Fruit fly (Drosophila melanogaster) whole organism, embryonic: ENCODE data around the gene osp.

Source experiments
- ATbp ChIP-seq: fragments of 200-800 bp; sonication (Bioruptor generic); optimal IDR thresholded peaks from 2 replicates; lab custom pipeline; 2017; ENCODE audit warnings: missing biosample characterization, mild to moderate bottlenecking, missing genetic modification characterization, missing genetic modification reagents
- Abd-B ChIP-seq: fragments of 200-800 bp; sonication (Bioruptor generic); optimal IDR thresholded peaks from 2 replicates; lab custom pipeline; 2018; ENCODE audit warnings: missing biosample characterization, mild to moderate bottlenecking, missing genetic modification characterization, moderate library complexity
- Aef1 ChIP-seq: fragments of 200-800 bp; sonication (Bioruptor generic); IDR thresholded peaks from 3 replicates; pipeline ENCODE4 v1.3.6; 2022; ENCODE audit warnings: missing biosample characterization, missing genetic modification characterization
- Atf3 ChIP-seq: fragments of 200-800 bp; sonication (Bioruptor generic); optimal IDR thresholded peaks from 3 replicates; lab custom pipeline; 2016; ENCODE audit warnings: missing biosample characterization, missing genetic modification characterization
- B-H2 ChIP-seq: fragments of 200-800 bp; sonication (Bioruptor generic); optimal IDR thresholded peaks from 2 replicates; lab custom pipeline; 2018; ENCODE audit warnings: missing biosample characterization, mild to moderate bottlenecking, missing genetic modification characterization
- Bgb ChIP-seq: fragments of 200-800 bp; sonication (Bioruptor generic); IDR thresholded peaks from 2 replicates; pipeline ENCODE4 v1.3.6; 2022; ENCODE audit warnings: missing biosample characterization, missing genetic modification characterization; ENCODE audit not compliant: partially characterized antibody
- CG11504 ChIP-seq: fragments of 200-800 bp; sonication (Bioruptor generic); optimal IDR thresholded peaks from 3 replicates; lab custom pipeline; 2019; ENCODE audit warnings: missing biosample characterization, mild to moderate bottlenecking, missing genetic modification characterization, moderate library complexity
- CG12744 ChIP-seq: fragments of 200-800 bp; sonication (Bioruptor generic); optimal IDR thresholded peaks from 2 replicates; lab custom pipeline; 2016; ENCODE audit warnings: missing biosample characterization, missing genetic modification characterization
- CG15514 ChIP-seq: fragments of 200-800 bp; sonication (Bioruptor generic); optimal IDR thresholded peaks from 3 replicates; lab custom pipeline; 2017; ENCODE audit warnings: missing biosample characterization, missing genetic modification characterization, mild to moderate bottlenecking, moderate library complexity, missing genetic modification reagents
- CG17361 ChIP-seq: fragments of 200-800 bp; sonication (Bioruptor generic); IDR thresholded peaks from 3 replicates; pipeline ENCODE4 v1.3.6; 2022; ENCODE audit warnings: missing biosample characterization, missing genetic modification characterization
- CG1832 ChIP-seq: fragments of 200-800 bp; sonication (Bioruptor generic); optimal IDR thresholded peaks from 2 replicates; lab custom pipeline; 2017; ENCODE audit warnings: missing biosample characterization, mild to moderate bottlenecking, missing genetic modification characterization, inconsistent platforms
- CG31441 ChIP-seq: fragments of 200-800 bp; sonication (Bioruptor generic); IDR thresholded peaks from 2 replicates; pipeline ENCODE4 v1.3.6; 2022; ENCODE audit warnings: missing biosample characterization, missing genetic modification characterization
- CG32767 ChIP-seq: fragments of 200-800 bp; sonication (Bioruptor generic); IDR thresholded peaks from 2 replicates; pipeline ENCODE4 v1.3.6; 2022; ENCODE audit warnings: missing biosample characterization, missing genetic modification characterization
- CG3281 ChIP-seq: fragments of 200-800 bp; sonication (Bioruptor generic); optimal IDR thresholded peaks from 3 replicates; lab custom pipeline; 2017; ENCODE audit warnings: missing biosample characterization, mild to moderate bottlenecking, missing genetic modification characterization
- CG42726 ChIP-seq: fragments of 200-800 bp; sonication (Bioruptor generic); IDR thresholded peaks from 2 replicates; pipeline ENCODE4 v1.3.6; 2022; ENCODE audit warnings: missing biosample characterization, missing genetic modification characterization; ENCODE audit not compliant: partially characterized antibody
- CG43689 ChIP-seq: fragments of 200-800 bp; sonication (Bioruptor generic); IDR thresholded peaks from 2 replicates; pipeline ENCODE4 v1.3.6; 2022; ENCODE audit warnings: missing biosample characterization, missing genetic modification characterization
- CG4424 ChIP-seq: fragments of 200-800 bp; sonication (Bioruptor generic); optimal IDR thresholded peaks from 3 replicates; lab custom pipeline; 2016; ENCODE audit warnings: missing biosample characterization, missing genetic modification characterization
- CG6813 ChIP-seq: fragments of 200-800 bp; sonication (Bioruptor generic); optimal IDR thresholded peaks from 2 replicates; lab custom pipeline; 2017; ENCODE audit warnings: missing biosample characterization, missing genetic modification characterization, mild to moderate bottlenecking, moderate library complexity, missing genetic modification reagents
- Dip2 ChIP-seq: fragments of 200-800 bp; sonication (Bioruptor generic); IDR thresholded peaks from 2 replicates; pipeline ENCODE4 v1.3.6; 2022; ENCODE audit warnings: missing biosample characterization, missing genetic modification characterization
- Dll ChIP-seq: fragments of 200-800 bp; sonication (Bioruptor generic); IDR thresholded peaks from 4 replicates; pipeline ENCODE4 v1.3.6; 2022; ENCODE audit warnings: missing biosample characterization, missing genetic modification characterization; ENCODE audit not compliant: partially characterized antibody
- Doc3 ChIP-seq: fragments of 200-800 bp; sonication (Bioruptor generic); IDR thresholded peaks from 3 replicates; pipeline ENCODE4 v1.3.6; 2022; ENCODE audit warnings: missing biosample characterization, missing genetic modification characterization; ENCODE audit not compliant: partially characterized antibody
- GATAe ChIP-seq: fragments of 200-800 bp; sonication (Bioruptor generic); conservative IDR thresholded peaks from 2 replicates; pipeline ENCODE4 v1.3.6; 2022; ENCODE audit warnings: missing biosample characterization, missing genetic modification characterization
- H2.0 ChIP-seq: fragments of 200-800 bp; sonication (Bioruptor generic); IDR thresholded peaks from 2 replicates; pipeline ENCODE4 v1.3.6; 2022; ENCODE audit warnings: missing biosample characterization, missing genetic modification characterization
- HmgD ChIP-seq: fragments of 200-800 bp; sonication (Bioruptor generic); optimal IDR thresholded peaks from 3 replicates; lab custom pipeline; 2016; ENCODE audit warnings: missing biosample characterization, missing genetic modification characterization
- Hr51 ChIP-seq, 2 experiments: fragments of 200-800 bp; sonication (Bioruptor generic); optimal IDR thresholded peaks; 2 replicates in 1 of 2; 3 replicates in 1 of 2; lab custom pipeline; 2016 to 2018; ENCODE audit warnings: missing biosample characterization in 2 of 2, missing genetic modification characterization in 2 of 2, mild to moderate bottlenecking in 1 of 2, moderate library complexity in 1 of 2
- MBD-R2 ChIP-seq: fragments of 200-800 bp; sonication (Bioruptor generic); IDR thresholded peaks from 2 replicates; pipeline ENCODE4 v1.3.6; 2022; ENCODE audit warnings: missing biosample characterization, missing genetic modification characterization
- MTF-1 ChIP-seq: fragments of 200-800 bp; sonication (Bioruptor generic); optimal IDR thresholded peaks from 2 replicates; lab custom pipeline; 2018; ENCODE audit warnings: missing biosample characterization, mild to moderate bottlenecking, missing genetic modification characterization, borderline replicate concordance
- PHDP ChIP-seq: fragments of 200-800 bp; sonication (Bioruptor generic); optimal IDR thresholded peaks from 3 replicates; lab custom pipeline; 2018; ENCODE audit warnings: missing biosample characterization, mild to moderate bottlenecking, missing genetic modification characterization, moderate library complexity
- Poxn ChIP-seq: fragments of 200-800 bp; sonication (Bioruptor generic); IDR thresholded peaks from 2 replicates; pipeline ENCODE4 v1.3.6; 2022; ENCODE audit warnings: missing biosample characterization, missing genetic modification characterization
- Rfx ChIP-seq: fragments of 200-800 bp; sonication (Bioruptor generic); IDR thresholded peaks from 2 replicates; pipeline ENCODE4 v1.3.6; 2022; ENCODE audit warnings: missing biosample characterization, missing genetic modification characterization
- Sox102F ChIP-seq: fragments of 200-800 bp; sonication (Bioruptor generic); optimal IDR thresholded peaks from 2 replicates; lab custom pipeline; 2018; ENCODE audit warnings: missing biosample characterization, mild to moderate bottlenecking, missing genetic modification characterization, moderate library complexity
- Taf1 ChIP-seq: fragments of 200-800 bp; sonication (Bioruptor generic); IDR thresholded peaks from 2 replicates; pipeline ENCODE4 v1.3.6; 2022; ENCODE audit warnings: missing biosample characterization, missing genetic modification characterization
- bbx ChIP-seq: fragments of 200-800 bp; sonication (Bioruptor generic); IDR thresholded peaks from 2 replicates; pipeline ENCODE4 v1.3.6; 2022; ENCODE audit warnings: missing biosample characterization, missing genetic modification characterization; ENCODE audit not compliant: partially characterized antibody
- danr ChIP-seq: fragments of 200-800 bp; sonication (Bioruptor generic); IDR thresholded peaks from 2 replicates; pipeline ENCODE4 v1.3.6; 2022; ENCODE audit warnings: missing biosample characterization, missing genetic modification characterization
- eve ChIP-seq, 2 experiments: fragments of >200 bp; optimal IDR thresholded peaks; 2 replicates each; lab custom pipeline; 2017; ENCODE audit warnings: missing biosample characterization in 2 of 2, missing genetic modification characterization in 2 of 2
- ftz-f1 ChIP-seq: fragments of 200-800 bp; sonication (Bioruptor generic); optimal IDR thresholded peaks from 2 replicates; lab custom pipeline; 2016; ENCODE audit warnings: missing biosample characterization, missing genetic modification characterization
- gfzf ChIP-seq: fragments of 200-800 bp; sonication (Bioruptor generic); optimal IDR thresholded peaks from 2 replicates; lab custom pipeline; 2016; ENCODE audit warnings: missing biosample characterization, mild to moderate bottlenecking, missing genetic modification characterization, moderate library complexity
- kah ChIP-seq: fragments of 200-800 bp; sonication (Bioruptor generic); optimal IDR thresholded peaks from 2 replicates; lab custom pipeline; 2018; ENCODE audit warnings: missing biosample characterization, mild to moderate bottlenecking, missing genetic modification characterization
- klu ChIP-seq: fragments of 200-800 bp; sonication (Bioruptor generic); IDR thresholded peaks from 2 replicates; pipeline ENCODE4 v1.3.6; 2022; ENCODE audit warnings: missing biosample characterization, missing genetic modification characterization
- lilli ChIP-seq: fragments of 200-800 bp; sonication (Bioruptor generic); optimal IDR thresholded peaks from 3 replicates; lab custom pipeline; 2016; ENCODE audit warnings: missing biosample characterization, missing genetic modification characterization
- org-1 ChIP-seq: fragments of 200-800 bp; sonication (Bioruptor generic); optimal IDR thresholded peaks from 2 replicates; lab custom pipeline; 2017; ENCODE audit warnings: missing biosample characterization, missing genetic modification characterization
- pan ChIP-seq, 4 experiments: fragments of >200 bp in 3 of 4; fragments of 200-800 bp in 1 of 4; sonication (Bioruptor generic) in 1 of 4; optimal IDR thresholded peaks in 3 of 4; IDR thresholded peaks in 1 of 4; 2 replicates each; pipeline versions ENCODE4 v1.3.6 to Lab custom; 2017 to 2022; ENCODE audit warnings: missing biosample characterization in 2 of 4, missing genetic modification characterization in 2 of 4, mixed read lengths in 1 of 4
- pfk ChIP-seq: fragments of 200-800 bp; sonication (Bioruptor generic); optimal IDR thresholded peaks from 2 replicates; lab custom pipeline; 2018; ENCODE audit warnings: missing biosample characterization, mild to moderate bottlenecking, missing genetic modification characterization, moderate library complexity
- so ChIP-seq: fragments of 200-800 bp; sonication (Bioruptor generic); IDR thresholded peaks from 3 replicates; pipeline ENCODE4 v1.3.6; 2022; ENCODE audit warnings: missing biosample characterization, missing genetic modification characterization
- sob ChIP-seq: fragments of 200-800 bp; sonication (Bioruptor generic); IDR thresholded peaks from 2 replicates; pipeline ENCODE4 v1.3.6; 2022; ENCODE audit warnings: missing biosample characterization, missing genetic modification characterization
- ssp ChIP-seq: fragments of 200-800 bp; sonication (Bioruptor generic); IDR thresholded peaks from 2 replicates; pipeline ENCODE4 v1.3.6; 2022; ENCODE audit warnings: missing biosample characterization, missing genetic modification characterization
- tup ChIP-seq: fragments of 200-800 bp; sonication (Bioruptor generic); optimal IDR thresholded peaks from 2 replicates; lab custom pipeline; 2016; ENCODE audit warnings: missing biosample characterization, mild to moderate bottlenecking, missing genetic modification characterization, moderate library complexity
- yki ChIP-seq: fragments of >200 bp; optimal IDR thresholded peaks from 3 replicates; lab custom pipeline; 2018

The osp gene

dm6 chr2L:14553868-14554591 is 135.1 kb downstream of the osp start (continued):
- no peak for TF ChIP-seq ftz-f1 (GFP tag; lab: Kevin White, UChicago)
- peak; percentile 54; the same call in 1 of the 2 replicates for TF ChIP-seq CG32767 (GFP tag; lab: Robert Waterston, UW)
- TF ChIP-seq CG42726 (GFP tag; lab: Robert Waterston, UW) = no peak
- TF ChIP-seq MTF-1 = peak; percentile 66
- TF ChIP-seq Taf1 (GFP tag; lab: Robert Waterston, UW) = no peak
- no peak for TF ChIP-seq CG1832 (GFP tag; lab: Kevin White, UChicago)
- TF ChIP-seq ATbp (GFP tag; lab: Kevin White, UChicago) = peak; percentile 8
- no peak for TF ChIP-seq pfk
- TF ChIP-seq B-H2 (GFP tag; lab: Kevin White, UChicago) = no peak
- TF ChIP-seq CG17361 (GFP tag; lab: Robert Waterston, UW) = peak; percentile 87
- peak; percentile 79 for TF ChIP-seq CG31441
- TF ChIP-seq CG15514 = no peak
- TF ChIP-seq pan (optimal IDR thresholded peaks at IDR 0.05; lab: Kevin White, UChicago) = no peak
- peak in 1 of 2 experiments; percentile 70 for TF ChIP-seq pan (GFP tag; optimal IDR thresholded peaks at IDR 0.05 in 1 of 2, IDR thresholded peaks at IDR 0.05 in 1 of 2)
- TF ChIP-seq Doc3 (GFP tag; lab: Robert Waterston, UW) = no peak
- TF ChIP-seq PHDP = peak; percentile 35
- no peak for TF ChIP-seq yki
- TF ChIP-seq sob = peak; percentile 54; the same call in 1 of the 2 replicates
- peak; percentile 55 for TF ChIP-seq ssp (GFP tag; lab: Robert Waterston, UW)
- no peak for TF ChIP-seq Poxn
- peak; percentile 50 for TF ChIP-seq CG12744 (GFP tag; lab: Kevin White, UChicago)
- TF ChIP-seq bbx (GFP tag; lab: Robert Waterston, UW) = no peak
- peak; percentile 45 to 62 for TF ChIP-seq eve (GFP tag; optimal IDR thresholded peaks at IDR 0.05; lab: Kevin White, UChicago)
- TF ChIP-seq Bgb = no peak
- TF ChIP-seq kah (GFP tag; lab: Kevin White, UChicago) = peak; percentile 38
- TF ChIP-seq CG3281 = peak; percentile 9
- TF ChIP-seq Atf3 (GFP tag; lab: Kevin White, UChicago) = peak; percentile 54
- TF ChIP-seq Dll (GFP tag; lab: Robert Waterston, UW) = no peak
- TF ChIP-seq Sox102F = peak; percentile 45
- TF ChIP-seq so (GFP tag; lab: Robert Waterston, UW) = peak; percentile 78; the same call in 2 of the 3 replicates
- peak; percentile 58 for TF ChIP-seq H2.0 (GFP tag; lab: Robert Waterston, UW)
- peak; percentile 46; the same call in 2 of the 3 replicates for TF ChIP-seq Aef1 (GFP tag; lab: Robert Waterston, UW)
- TF ChIP-seq klu = peak; percentile 71
- no peak for TF ChIP-seq CG43689 (GFP tag; lab: Robert Waterston, UW)
- peak; percentile 83 for TF ChIP-seq CG4424 (GFP tag; lab: Kevin White, UChicago)
- peak; percentile 43; the same call in 1 of the 2 replicates for TF ChIP-seq Rfx
- peak; percentile 20; the same call in 1 of the 2 replicates for TF ChIP-seq MBD-R2 (GFP tag; lab: Robert Waterston, UW)
- TF ChIP-seq HmgD (GFP tag; lab: Kevin White, UChicago) = no peak
- peak; percentile 64 for TF ChIP-seq CG11504
- TF ChIP-seq gfzf (GFP tag; lab: Kevin White, UChicago) = no peak
- TF ChIP-seq Abd-B (GFP tag; lab: Kevin White, UChicago) = peak; percentile 56
- TF ChIP-seq lilli (GFP tag; lab: Kevin White, UChicago) = peak; percentile 69
- TF ChIP-seq GATAe (GFP tag; lab: Robert Waterston, UW) = no peak
- TF ChIP-seq tup (GFP tag; lab: Kevin White, UChicago) = peak; percentile 57
- 0 out of 2 replicates have a peak, but pooled peaks have one; percentile 12 for TF ChIP-seq danr (GFP tag; lab: Robert Waterston, UW)
- TF ChIP-seq CG6813 (GFP tag; lab: Kevin White, UChicago) = peak; percentile 77
- TF ChIP-seq Dip2 (GFP tag; lab: Robert Waterston, UW) = no peak
- peak; percentile 49 for TF ChIP-seq Hr51 (GFP tag; optimal IDR thresholded peaks at IDR 0.05; lab: Kevin White, UChicago)
- peak; percentile 31 for TF ChIP-seq org-1 (GFP tag; lab: Kevin White, UChicago)
